Worm (Caenorhabditis elegans): ENCODE data around the gene let-92.

The let-92 gene

ce11 chrIV:11821591-11822361, 36.5 kb upstream of the let-92 start, which contains the start of the genes par-5 and M117.3 (continued):
- 0 out of 2 replicates have a peak, but pooled peaks have one; percentile 63 for TF ChIP-seq Y53G8AR.9 (GFP tag; conservative IDR thresholded peaks at IDR 0.05)
- peak; percentile 69 for TF ChIP-seq atf-7 (tag; optimal IDR thresholded peaks at IDR 0.05)
- peak; percentile 26 for TF ChIP-seq F52B5.7 (tag; optimal IDR thresholded peaks at IDR 0.05)
- TF ChIP-seq snpc-4 (GFP tag; optimal IDR thresholded peaks at IDR 0.05), result no peak
- peak in 3 of 4 experiments; percentile 5 to 18 (median 15) for TF ChIP-seq snpc-4 (tag; optimal IDR thresholded peaks at IDR 0.05)
- TF ChIP-seq attf-5 (GFP tag; optimal IDR thresholded peaks at IDR 0.05), result peak; percentile 88
- TF ChIP-seq egl-44 (GFP tag; IDR thresholded peaks at IDR 0.05), result peak; percentile 90
- peak; percentile 58 for TF ChIP-seq mcd-1 (GFP tag; IDR thresholded peaks at IDR 0.05)
- TF ChIP-seq gei-17 (GFP tag; optimal IDR thresholded peaks at IDR 0.05), result no peak
- TF ChIP-seq B0261.1 (tag; optimal IDR thresholded peaks at IDR 0.05), result no peak
- TF ChIP-seq B0336.3 (GFP tag; IDR thresholded peaks at IDR 0.05), result peak; percentile 74; the same call in 1 of the 2 replicates
- TF ChIP-seq T07F8.4 (tag; optimal IDR thresholded peaks at IDR 0.05), result peak; percentile 73
- peak; percentile 35; the same call in 1 of the 2 replicates for TF ChIP-seq ceh-100 (GFP tag; IDR thresholded peaks at IDR 0.05)
- TF ChIP-seq madf-8 (GFP tag; conservative IDR thresholded peaks at IDR 0.05), result no peak
- TF ChIP-seq attf-3 (GFP tag; conservative IDR thresholded peaks at IDR 0.05), result 0 out of 2 replicates have a peak, but pooled peaks have one; percentile 8
- TF ChIP-seq madf-6 (GFP tag; IDR thresholded peaks at IDR 0.05), result peak; percentile 29; the same call in 1 of the 2 replicates
- peak; percentile 51; the same call in 1 of the 2 replicates for TF ChIP-seq lir-1 (GFP tag; conservative IDR thresholded peaks at IDR 0.05)
- TF ChIP-seq C06A6.2 (GFP tag; conservative IDR thresholded peaks at IDR 0.05), result peak; percentile 60; the same call in 1 of the 2 replicates
- no peak for TF ChIP-seq akir-1 (GFP tag; optimal IDR thresholded peaks at IDR 0.05)
- peak; percentile 5 for TF ChIP-seq ets-4 (GFP tag; optimal IDR thresholded peaks at IDR 0.05)
- peak; percentile 90 for TF ChIP-seq ceh-27 (GFP tag; optimal IDR thresholded peaks at IDR 0.05)
- no peak for TF ChIP-seq tbx-9 (tag; optimal IDR thresholded peaks at IDR 0.05; ENCODE audit: borderline replicate concordance)
- peak; percentile 43 for TF ChIP-seq mxl-1 (tag; optimal IDR thresholded peaks at IDR 0.05)
- TF ChIP-seq zfh-2 (GFP tag; conservative IDR thresholded peaks at IDR 0.05), result peak; percentile 85
- no peak for TF ChIP-seq sptf-2 (GFP tag; optimal IDR thresholded peaks at IDR 0.05)
- TF ChIP-seq fkh-3 (tag; optimal IDR thresholded peaks at IDR 0.05), result no peak
- TF ChIP-seq ztf-3 (GFP tag; optimal IDR thresholded peaks at IDR 0.05), result peak; percentile 35
- peak; percentile 67; the same call in 1 of the 2 replicates for TF ChIP-seq pbrm-1 (GFP tag; IDR thresholded peaks at IDR 0.05)
- peak; percentile 55; the same call in 1 of the 2 replicates for TF ChIP-seq Y95B8A.8 (GFP tag; IDR thresholded peaks at IDR 0.05)
- peak; percentile 65 for TF ChIP-seq tbp1 (GFP tag; optimal IDR thresholded peaks at IDR 0.05)
- TF ChIP-seq somi-1 (GFP tag; optimal IDR thresholded peaks at IDR 0.05), result peak; percentile 52
- TF ChIP-seq lin-40 (tag; optimal IDR thresholded peaks at IDR 0.05), result peak; percentile 69
- TF ChIP-seq lin-54 (GFP tag; optimal IDR thresholded peaks at IDR 0.05), result peak; percentile 68
- peak; percentile 14 for TF ChIP-seq die-1 (tag; optimal IDR thresholded peaks at IDR 0.05)
- TF ChIP-seq dpl-1 (GFP tag; optimal IDR thresholded peaks at IDR 0.05), result no peak
- peak in 1 of 3 experiments; percentile 73 for TF ChIP-seq lin-35 (GFP tag; optimal IDR thresholded peaks at IDR 0.05)
- peak; percentile 62; the same call in 1 of the 2 replicates for TF ChIP-seq hmg-1.2 (GFP tag; IDR thresholded peaks at IDR 0.05)
- peak; percentile 76 for TF ChIP-seq K12H6.12 (tag; optimal IDR thresholded peaks at IDR 0.05)
- no peak; the same call in 1 of the 2 replicates for TF ChIP-seq F33H1.4 (GFP tag; IDR thresholded peaks at IDR 0.05)
- TF ChIP-seq B0019.2 (GFP tag; conservative IDR thresholded peaks at IDR 0.05), result peak; percentile 40; the same call in 1 of the 2 replicates
- no peak for TF ChIP-seq Y79H2A.3 (GFP tag; conservative IDR thresholded peaks at IDR 0.05)
- peak; percentile 68; the same call in 1 of the 2 replicates for TF ChIP-seq lin-26 (GFP tag; IDR thresholded peaks at IDR 0.05)
- no peak for TF ChIP-seq aptf-2 (GFP tag; conservative IDR thresholded peaks at IDR 0.05)
- TF ChIP-seq sea-2 (GFP tag; IDR thresholded peaks at IDR 0.05), result 0 out of 2 replicates have a peak, but pooled peaks have one; percentile 26
- TF ChIP-seq ZK185.1 (tag; optimal IDR thresholded peaks at IDR 0.05; ENCODE audit: poor library complexity, severe bottlenecking), result peak; percentile 57
- peak; percentile 64 for TF ChIP-seq madf-10 (tag; optimal IDR thresholded peaks at IDR 0.05)

Data from whole organism, young adult.